Worm (Caenorhabditis elegans) whole organism, young adult: ENCODE data around the gene F27B10.1.

Source experiments
- B0019.2 ChIP-seq: fragments of 200-800 bp; sonication (Bioruptor generic); conservative IDR thresholded peaks from 2 replicates; pipeline ENCODE4 v1.3.6; 2022; ENCODE audit warnings: missing genetic modification reagents, missing genetic modification characterization, missing compliant biosample characterization
- B0336.3 ChIP-seq: fragments of 200-800 bp; sonication (Bioruptor generic); IDR thresholded peaks from 2 replicates; pipeline ENCODE4 v1.3.6; 2022; ENCODE audit warnings: missing genetic modification characterization, missing compliant biosample characterization
- F23B12.7 ChIP-seq: sonication (generic microtip); optimal IDR thresholded peaks from 2 replicates; lab custom pipeline; 2017; ENCODE audit warnings: missing genetic modification characterization, mild to moderate bottlenecking, missing compliant biosample characterization, antibody characterized with exemption, moderate library complexity; ENCODE audit not compliant: insufficient read depth
- F33H1.4 ChIP-seq: fragments of 200-800 bp; sonication (Bioruptor generic); IDR thresholded peaks from 2 replicates; pipeline ENCODE4 v1.3.6; 2022; ENCODE audit warnings: missing genetic modification reagents, missing genetic modification characterization, missing compliant biosample characterization
- F37B4.10 ChIP-seq: fragments of 200-800 bp; sonication (Bioruptor generic); IDR thresholded peaks from 2 replicates; pipeline ENCODE4 v1.3.6; 2022; ENCODE audit warnings: missing genetic modification characterization, missing compliant biosample characterization
- F39B2.1 ChIP-seq: fragments of 200-800 bp; sonication (Bioruptor generic); IDR thresholded peaks from 2 replicates; pipeline ENCODE4 v1.3.6; 2022; ENCODE audit warnings: missing genetic modification reagents, missing genetic modification characterization, missing compliant biosample characterization
- F57A8.1 ChIP-seq: fragments of 200-800 bp; sonication (Bioruptor generic); optimal IDR thresholded peaks from 2 replicates; lab custom pipeline; 2018; ENCODE audit warnings: mild to moderate bottlenecking, missing genetic modification characterization, moderate library complexity, missing compliant biosample characterization
- T26A5.8 ChIP-seq: sonication (generic microtip); optimal IDR thresholded peaks from 2 replicates; lab custom pipeline; 2016; ENCODE audit warnings: missing genetic modification characterization, missing compliant biosample characterization
- Y53G8AR.9 ChIP-seq: fragments of 200-800 bp; sonication (Bioruptor generic); conservative IDR thresholded peaks from 2 replicates; pipeline ENCODE4 v1.3.6; 2022; ENCODE audit warnings: missing genetic modification reagents, missing genetic modification characterization, missing compliant biosample characterization
- ama-1 ChIP-seq, 3 experiments: fragments of 150-350 bp in 1 of 3; sonication (generic microtip) in 2 of 3; optimal IDR thresholded peaks; 2 replicates each; lab custom pipeline; 2014 to 2018; ENCODE audit warnings: missing biosample characterization in 2 of 3, missing genetic modification characterization in 2 of 3, missing genetic modification reagents in 2 of 3
- atf-7 ChIP-seq: sonication (generic microtip); optimal IDR thresholded peaks from 2 replicates; lab custom pipeline; 2017; ENCODE audit warnings: mild to moderate bottlenecking, missing genetic modification characterization, missing compliant biosample characterization
- attf-3 ChIP-seq: fragments of 200-800 bp; sonication (Bioruptor generic); conservative IDR thresholded peaks from 2 replicates; pipeline ENCODE4 v1.3.6; 2022; ENCODE audit warnings: missing genetic modification reagents, missing genetic modification characterization, missing compliant biosample characterization
- attf-5 ChIP-seq: fragments of 200-800 bp; sonication (Bioruptor generic); optimal IDR thresholded peaks from 2 replicates; lab custom pipeline; 2018; ENCODE audit warnings: mild to moderate bottlenecking, missing genetic modification characterization, missing compliant biosample characterization
- bed-2 ChIP-seq: fragments of 200-800 bp; sonication (Bioruptor generic); IDR thresholded peaks from 2 replicates; pipeline ENCODE4 v1.3.6; 2022; ENCODE audit warnings: missing genetic modification reagents, missing genetic modification characterization, missing compliant biosample characterization
- ceh-27 ChIP-seq: fragments of 200-800 bp; sonication (Bioruptor generic); optimal IDR thresholded peaks from 2 replicates; lab custom pipeline; 2018; ENCODE audit warnings: mild to moderate bottlenecking, missing genetic modification characterization, moderate library complexity, missing compliant biosample characterization
- ceh-58 ChIP-seq: fragments of 200-800 bp; sonication (Bioruptor generic); IDR thresholded peaks from 2 replicates; pipeline ENCODE4 v1.3.6; 2022; ENCODE audit warnings: missing genetic modification characterization, missing compliant biosample characterization
- efl-1 ChIP-seq: fragments of 150-350 bp; optimal IDR thresholded peaks from 2 replicates; lab custom pipeline; 2014; ENCODE audit warnings: missing biosample characterization, missing genetic modification reagents, missing genetic modification characterization
- ekl-4 ChIP-seq: fragments of 200-800 bp; sonication (Bioruptor generic); IDR thresholded peaks from 2 replicates; pipeline ENCODE4 v1.3.6; 2022; ENCODE audit warnings: missing genetic modification reagents, missing genetic modification characterization, missing compliant biosample characterization
- gei-17 ChIP-seq: fragments of 200-800 bp; sonication (Bioruptor generic); optimal IDR thresholded peaks from 2 replicates; lab custom pipeline; 2018; ENCODE audit warnings: mild to moderate bottlenecking, missing genetic modification characterization, missing compliant biosample characterization
- hlh-26 ChIP-seq: fragments of 200-800 bp; sonication (Bioruptor generic); conservative IDR thresholded peaks from 2 replicates; pipeline ENCODE4 v1.3.6; 2022; ENCODE audit warnings: missing genetic modification reagents, missing genetic modification characterization, missing compliant biosample characterization
- hmg-1.2 ChIP-seq: fragments of 200-800 bp; sonication (Bioruptor generic); IDR thresholded peaks from 2 replicates; pipeline ENCODE4 v1.3.6; 2022; ENCODE audit warnings: missing genetic modification reagents, missing genetic modification characterization, missing compliant biosample characterization
- hsf-1 ChIP-seq: fragments of 200-800 bp; sonication (Bioruptor generic); IDR thresholded peaks from 2 replicates; pipeline ENCODE4 v1.3.6; 2022; ENCODE audit warnings: missing genetic modification reagents, missing genetic modification characterization, missing compliant biosample characterization
- let-526 ChIP-seq: fragments of 200-800 bp; sonication (Bioruptor generic); IDR thresholded peaks from 2 replicates; pipeline ENCODE4 v1.3.6; 2022; ENCODE audit warnings: missing genetic modification reagents, missing genetic modification characterization, missing compliant biosample characterization
- let-607 ChIP-seq, 2 experiments: fragments of 200-800 bp in 1 of 2; sonication (Bioruptor generic) in 1 of 2; sonication (generic microtip) in 1 of 2; optimal IDR thresholded peaks; 2 replicates each; lab custom pipeline; 2016 to 2018; ENCODE audit warnings: mild to moderate bottlenecking in 2 of 2, missing compliant biosample characterization in 2 of 2, missing genetic modification characterization in 2 of 2, moderate library complexity in 2 of 2, missing genotype in 1 of 2
- lin-26 ChIP-seq: fragments of 200-800 bp; sonication (Bioruptor generic); IDR thresholded peaks from 2 replicates; pipeline ENCODE4 v1.3.6; 2022; ENCODE audit warnings: missing genetic modification reagents, missing genetic modification characterization, missing compliant biosample characterization
- mel-28 ChIP-seq: sonication (generic microtip); optimal IDR thresholded peaks from 2 replicates; lab custom pipeline; 2016; ENCODE audit warnings: borderline replicate concordance, mild to moderate bottlenecking, missing genetic modification characterization, missing compliant biosample characterization
- nfya-1 ChIP-seq: sonication (generic microtip); optimal IDR thresholded peaks from 2 replicates; lab custom pipeline; 2017; ENCODE audit warnings: antibody characterized with exemption, missing compliant biosample characterization, missing genetic modification characterization, borderline replicate concordance; ENCODE audit not compliant: insufficient read depth
- nfyb-1 ChIP-seq: fragments of 200-800 bp; sonication (Bioruptor generic); IDR thresholded peaks from 2 replicates; pipeline ENCODE4 v1.3.6; 2022; ENCODE audit warnings: missing genetic modification reagents, missing genetic modification characterization, missing compliant biosample characterization
- nhr-179 ChIP-seq: sonication (generic microtip); optimal IDR thresholded peaks from 2 replicates; lab custom pipeline; 2016; ENCODE audit warnings: mild to moderate bottlenecking, missing genetic modification characterization, missing compliant biosample characterization
- nhr-80 ChIP-seq: sonication (generic microtip); optimal IDR thresholded peaks from 2 replicates; lab custom pipeline; 2016; ENCODE audit warnings: missing genetic modification characterization, missing compliant biosample characterization
- pbrm-1 ChIP-seq: fragments of 200-800 bp; sonication (Bioruptor generic); IDR thresholded peaks from 2 replicates; pipeline ENCODE4 v1.3.6; 2022; ENCODE audit warnings: missing genetic modification reagents, missing genetic modification characterization, missing compliant biosample characterization
- repo-1 ChIP-seq: sonication (generic microtip); optimal IDR thresholded peaks from 2 replicates; lab custom pipeline; 2017; ENCODE audit warnings: mild to moderate bottlenecking, missing genetic modification characterization, missing compliant biosample characterization
- somi-1 ChIP-seq: fragments of 200-800 bp; sonication (Bioruptor generic); optimal IDR thresholded peaks from 2 replicates; lab custom pipeline; 2018; ENCODE audit warnings: mild to moderate bottlenecking, missing genetic modification characterization, missing compliant biosample characterization
- sptf-2 ChIP-seq: fragments of 200-800 bp; sonication (Bioruptor generic); optimal IDR thresholded peaks from 2 replicates; lab custom pipeline; 2018; ENCODE audit warnings: mild to moderate bottlenecking, missing genetic modification characterization, missing compliant biosample characterization
- tlf-1 ChIP-seq: fragments of 200-800 bp; sonication (Bioruptor generic); optimal IDR thresholded peaks from 2 replicates; lab custom pipeline; 2018; ENCODE audit warnings: mild to moderate bottlenecking, missing genetic modification characterization, missing compliant biosample characterization
- unc-130 ChIP-seq: sonication (generic microtip); optimal IDR thresholded peaks from 2 replicates; lab custom pipeline; 2016; ENCODE audit warnings: missing genetic modification reagents, missing genetic modification characterization, missing compliant biosample characterization
- unc-62 ChIP-seq: fragments of 150-350 bp; optimal IDR thresholded peaks from 2 replicates; lab custom pipeline; 2014; ENCODE audit warnings: missing biosample characterization, missing genetic modification reagents, missing genetic modification characterization
- zfh-2 ChIP-seq: fragments of 200-800 bp; sonication (Bioruptor generic); conservative IDR thresholded peaks from 2 replicates; pipeline ENCODE4 v1.3.6; 2022; ENCODE audit warnings: missing genetic modification reagents, missing genetic modification characterization, missing compliant biosample characterization
- ztf-26 ChIP-seq: sonication (generic microtip); optimal IDR thresholded peaks from 2 replicates; lab custom pipeline; 2017; ENCODE audit warnings: missing genetic modification characterization, missing compliant biosample characterization
- ztf-3 ChIP-seq: fragments of 200-800 bp; sonication (Bioruptor generic); optimal IDR thresholded peaks from 2 replicates; lab custom pipeline; 2018; ENCODE audit warnings: mild to moderate bottlenecking, missing genetic modification characterization, missing compliant biosample characterization

F27B10.1 gene

DNA sequence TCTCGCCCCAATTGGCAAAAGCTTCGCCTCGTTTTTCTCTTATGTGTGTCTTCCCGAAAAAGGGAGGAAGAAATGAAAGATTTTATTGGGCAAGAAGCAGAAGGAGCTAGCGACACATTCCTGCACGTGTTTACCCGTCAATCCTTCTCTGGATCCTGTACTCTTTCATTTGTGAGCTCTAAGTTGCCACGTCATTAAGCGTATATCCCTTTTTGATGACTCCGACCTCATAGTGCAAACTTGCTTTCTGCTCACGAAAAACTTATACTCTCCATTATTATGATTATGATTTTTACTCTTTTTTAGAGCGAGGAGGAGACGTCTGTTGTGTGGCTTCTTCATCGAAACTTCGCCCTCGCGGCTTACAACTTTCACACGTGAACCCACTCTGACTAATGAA lies at the start of gene F27B10.1:
Gene F27B10.1 (plus strand): TSS at position 301 of the 400 bp plus-strand sequence.
- TF ChIP-seq zfh-2: no peak
- TF ChIP-seq, all 124 proteins: peak for 0

DNA sequence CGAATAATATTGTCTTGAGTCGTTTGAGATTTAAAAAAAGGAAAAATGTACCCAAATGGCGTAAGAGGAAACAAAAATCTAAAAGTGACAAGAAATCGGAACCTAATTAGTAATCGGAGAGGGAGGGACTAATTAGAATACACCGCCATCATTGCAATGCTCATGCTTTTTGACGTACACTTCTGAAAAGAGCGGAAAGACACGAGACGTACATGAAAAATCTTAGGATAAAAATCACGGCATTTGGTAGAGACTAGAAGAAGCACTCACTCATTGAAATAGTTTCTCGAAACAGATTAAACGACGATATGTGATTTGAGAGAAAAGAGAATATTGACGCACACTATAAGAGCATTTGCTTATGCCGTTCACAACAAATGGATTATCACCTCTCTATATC lies 49.4 kb upstream of the F27B10.1 start:
- TF ChIP-seq atf-7 (tag; lab: Kevin White, UChicago) (no peak), pbrm-1 (GFP tag; lab: Robert Waterston, UW) (no peak), mel-28 (tag; lab: Kevin White, UChicago) (no peak), tlf-1 (GFP tag; lab: Kevin White, UChicago) (no peak), sptf-2 (GFP tag; lab: Kevin White, UChicago) (no peak), hlh-26 (GFP tag; lab: Robert Waterston, UW) (no peak), attf-3 (GFP tag; lab: Robert Waterston, UW) (no peak), B0019.2 (no peak), ztf-26 (tag; lab: Kevin White, UChicago) (no peak), ceh-58 (GFP tag; lab: Robert Waterston, UW) (no peak), ztf-3 (GFP tag; lab: Kevin White, UChicago) (no peak), F57A8.1 (GFP tag; lab: Kevin White, UChicago) (no peak), repo-1 (no peak), F33H1.4 (GFP tag; lab: Robert Waterston, UW) (no peak), ama-1 (optimal IDR thresholded peaks at IDR 0.05; lab: Kevin White, UChicago) (no peak), ama-1 (GFP tag; optimal IDR thresholded peaks at IDR 0.05; lab: Kevin White, UChicago) (no peak)
- TF ChIP-seq, all 124 proteins: peak for 0

DNA sequence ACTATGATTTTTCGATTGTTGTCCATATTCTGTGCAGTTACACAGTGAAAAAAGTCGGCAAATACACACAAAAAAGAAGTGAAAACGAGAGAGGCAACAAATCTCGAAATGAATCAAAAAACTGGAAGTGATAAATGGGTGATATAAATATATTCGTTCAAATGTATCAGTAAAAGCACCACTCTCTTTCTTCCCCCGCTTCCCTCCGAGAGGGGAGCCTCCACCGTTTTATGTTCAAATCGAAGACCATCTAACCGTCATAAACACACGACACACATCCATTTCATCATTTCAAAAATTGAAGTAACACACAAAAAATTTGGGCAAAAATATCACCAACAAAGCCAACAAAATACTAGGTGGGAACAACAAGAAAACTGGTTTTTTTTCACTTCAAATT lies 45.4 kb upstream of the F27B10.1 start, which contains the start of gene F20A1.6:
Gene F20A1.6 (minus strand): TSS at position 101 of the 400 bp plus-strand sequence.
- TF ChIP-seq Y53G8AR.9 (no peak), efl-1 (GFP tag; lab: Kevin White, UChicago) (no peak), pbrm-1 (GFP tag; lab: Robert Waterston, UW) (no peak), nhr-80 (tag; lab: Kevin White, UChicago) (no peak), nfya-1 (no peak), lin-26 (GFP tag; lab: Robert Waterston, UW) (no peak), let-526 (no peak), bed-2 (GFP tag; lab: Robert Waterston, UW) (no peak), unc-62 (no peak), attf-5 (GFP tag; lab: Kevin White, UChicago) (no peak), gei-17 (no peak), nfyb-1 (GFP tag; lab: Robert Waterston, UW) (no peak), B0336.3 (no peak)

DNA sequence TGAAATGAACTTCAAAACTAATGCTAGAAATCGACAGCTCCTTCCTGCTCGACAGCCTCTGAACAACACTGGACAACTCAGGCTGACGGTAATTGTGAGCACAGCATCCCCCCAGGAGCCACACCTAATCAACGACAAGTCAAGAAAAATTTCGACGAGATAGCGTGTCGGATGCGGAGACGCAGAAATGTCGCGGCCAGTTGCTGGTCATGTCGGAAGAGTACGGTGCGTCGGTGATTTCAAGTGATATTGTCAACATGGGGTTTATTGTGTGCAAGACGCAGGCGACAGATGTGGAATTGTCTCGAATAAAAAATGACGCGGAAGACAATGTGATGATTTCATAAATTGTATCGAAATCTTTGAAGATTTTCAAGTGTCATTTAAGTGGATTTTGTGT lies 35.9 kb upstream of the F27B10.1 start, which contains the start of gene twk-11:
Gene twk-11 (minus strand): TSS at position 101 of the 400 bp plus-strand sequence.
- TF ChIP-seq let-607 (tag; optimal IDR thresholded peaks at IDR 0.05; lab: Kevin White, UChicago) (no peak), zfh-2 (no peak), unc-130 (no peak), gei-17 (no peak)

DNA sequence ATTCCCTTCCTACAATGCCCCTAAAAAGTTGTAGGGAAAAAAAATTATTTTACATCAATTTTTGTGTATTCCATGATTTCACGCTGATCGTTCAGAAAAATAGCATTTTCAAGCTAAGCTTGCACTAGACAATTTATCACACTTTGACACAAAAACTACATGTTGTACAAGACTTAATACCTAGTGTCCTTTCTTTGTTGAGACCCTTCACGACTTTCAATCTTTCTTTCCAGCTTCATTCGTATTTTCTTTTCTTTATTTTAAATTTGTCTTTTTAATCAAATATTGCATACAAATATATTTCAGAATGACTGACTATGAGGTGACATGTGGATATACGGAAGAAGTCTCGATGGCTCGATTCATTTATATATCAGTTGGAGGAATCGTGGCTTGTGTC lies 26.4 kb upstream of the F27B10.1 start, which contains the start of gene F20A1.2:
Gene F20A1.2 (plus strand): TSS at position 301 of the 400 bp plus-strand sequence.
- TF ChIP-seq ekl-4 (GFP tag; lab: Robert Waterston, UW): no peak
- TF ChIP-seq T26A5.8: no peak
- TF ChIP-seq hsf-1 (GFP tag; lab: Robert Waterston, UW): no peak
- no peak for TF ChIP-seq F37B4.10 (GFP tag; lab: Robert Waterston, UW)
- TF ChIP-seq ama-1 (optimal IDR thresholded peaks at IDR 0.05; lab: Kevin White, UChicago): no peak
- TF ChIP-seq ama-1 (GFP tag; optimal IDR thresholded peaks at IDR 0.05; lab: Kevin White, UChicago): no peak
- no peak for TF ChIP-seq nhr-179 (tag; lab: Kevin White, UChicago)
- no peak for TF ChIP-seq F39B2.1 (GFP tag; lab: Robert Waterston, UW)
- no peak for TF ChIP-seq F23B12.7 (tag; lab: Kevin White, UChicago)
- no peak for TF ChIP-seq hmg-1.2 (GFP tag; lab: Robert Waterston, UW)
- no peak for TF ChIP-seq ceh-27 (GFP tag; lab: Kevin White, UChicago)
- no peak for TF ChIP-seq somi-1 (GFP tag; lab: Kevin White, UChicago)
- TF ChIP-seq, all 124 proteins: peak for 0
